Worm (Caenorhabditis elegans): ENCODE results near the gene Y39B6A.25.

DNA sequence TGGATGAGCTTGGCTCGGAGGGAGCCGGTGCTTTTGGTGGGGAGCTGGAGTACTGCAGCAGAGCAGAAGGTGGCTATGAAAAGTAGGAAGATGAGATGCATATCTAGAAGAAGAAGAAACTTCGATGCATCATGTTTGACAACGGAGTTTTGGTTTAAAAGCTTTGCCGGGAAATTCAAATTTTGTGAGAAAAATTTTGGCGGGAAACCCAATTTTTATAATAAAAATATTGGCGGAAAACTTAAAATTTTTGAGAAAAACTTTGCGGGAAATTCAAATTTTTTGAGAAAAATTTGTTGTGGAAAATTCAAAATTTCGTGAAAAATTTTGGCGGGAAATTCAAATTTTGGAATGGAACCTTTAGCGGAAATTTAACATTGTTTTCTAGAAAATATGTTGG, 18.5 kb downstream of the Y39B6A.25 start, which contains the start of gene asp-15:
- TF ChIP-seq B0310.2 (tag; optimal IDR thresholded peaks at IDR 0.05), result no peak
- no peak for TF ChIP-seq ceh-36 (tag; optimal IDR thresholded peaks at IDR 0.05)
- no peak for TF ChIP-seq ama-1 (optimal IDR thresholded peaks at IDR 0.05)
- TF ChIP-seq ets-7 (tag; optimal IDR thresholded peaks at IDR 0.05), result no peak
- TF ChIP-seq hnd-1 (tag; optimal IDR thresholded peaks at IDR 0.05), result no peak

Data from whole organism, early embryonic.